Fruit fly (Drosophila melanogaster) whole organism: ENCODE data around the gene CG14662.

ENCODE experiments used
- Dll ChIP-seq: fragments of >200 bp; optimal IDR thresholded peaks from 2 replicates; lab custom pipeline; 2017
- EcR ChIP-seq, 2 experiments: fragments of >200 bp; optimal IDR thresholded peaks; 2 replicates each; lab custom pipeline; 2017; ENCODE audit warnings: missing biosample characterization in 2 of 2, missing genetic modification characterization in 2 of 2, missing genetic modification reagents in 2 of 2
- psq ChIP-seq: fragments of >200 bp; optimal IDR thresholded peaks from 2 replicates; lab custom pipeline; 2017
- usp ChIP-seq: fragments of >200 bp; optimal IDR thresholded peaks from 2 replicates; lab custom pipeline; 2017; ENCODE audit warnings: missing biosample characterization, missing genetic modification characterization, mixed read lengths

dm6 chr3R:4960898-4961819 is 22.9 kb downstream of the CG14662 start, which contains the start of gene Jhbp2:
- TF ChIP-seq Dll (lab: Kevin White, UChicago): no peak
- no peak for TF ChIP-seq psq (lab: Kevin White, UChicago)
- no peak for TF ChIP-seq usp (GFP tag; lab: Kevin White, UChicago)
- TF ChIP-seq EcR (GFP tag; optimal IDR thresholded peaks at IDR 0.05; lab: Kevin White, UChicago): no peak
